Fruit fly (Drosophila melanogaster) whole organism, embryonic: ENCODE results near the gene CG31928.

ENCODE experiments used
- Ada2b ChIP-seq: fragments of 200-800 bp; sonication (Bioruptor generic); IDR thresholded peaks from 2 replicates; pipeline ENCODE4 v1.3.6; 2022; ENCODE audit warnings: missing biosample characterization, missing genetic modification characterization
- Atf-2 ChIP-seq: fragments of 200-800 bp; sonication (Bioruptor generic); optimal IDR thresholded peaks from 2 replicates; lab custom pipeline; 2016; ENCODE audit warnings: missing biosample characterization, missing genetic modification characterization
- CG10267 ChIP-seq: fragments of 200-800 bp; sonication (Bioruptor generic); optimal IDR thresholded peaks from 2 replicates; lab custom pipeline; 2018; ENCODE audit warnings: missing biosample characterization, mild to moderate bottlenecking, missing genetic modification characterization, moderate library complexity
- CG10654 ChIP-seq: fragments of 200-800 bp; sonication (Bioruptor generic); optimal IDR thresholded peaks from 2 replicates; lab custom pipeline; 2016; ENCODE audit warnings: missing biosample characterization, missing genetic modification characterization
- CG11504 ChIP-seq: fragments of 200-800 bp; sonication (Bioruptor generic); optimal IDR thresholded peaks from 3 replicates; lab custom pipeline; 2019; ENCODE audit warnings: missing biosample characterization, mild to moderate bottlenecking, missing genetic modification characterization, moderate library complexity
- CG14441 ChIP-seq: fragments of 200-800 bp; sonication (Bioruptor generic); IDR thresholded peaks from 2 replicates; pipeline ENCODE4 v1.3.6; 2022; ENCODE audit warnings: missing biosample characterization, missing genetic modification characterization
- CG14710 ChIP-seq: fragments of 200-800 bp; sonication (Bioruptor generic); optimal IDR thresholded peaks from 3 replicates; lab custom pipeline; 2019; ENCODE audit warnings: missing biosample characterization, mild to moderate bottlenecking, missing genetic modification characterization, moderate library complexity
- CG15696 ChIP-seq: fragments of 200-800 bp; sonication (Bioruptor generic); optimal IDR thresholded peaks from 2 replicates; lab custom pipeline; 2019; ENCODE audit warnings: missing biosample characterization, mild to moderate bottlenecking, missing genetic modification characterization, moderate library complexity
- CG17186 ChIP-seq: fragments of 200-800 bp; sonication (Bioruptor generic); optimal IDR thresholded peaks from 3 replicates; lab custom pipeline; 2017; ENCODE audit warnings: missing biosample characterization, missing genetic modification reagents, missing genetic modification characterization
- CG2678 ChIP-seq: fragments of 200-800 bp; sonication (Bioruptor generic); optimal IDR thresholded peaks from 3 replicates; lab custom pipeline; 2019; ENCODE audit warnings: missing biosample characterization, mild to moderate bottlenecking, missing genetic modification characterization, moderate library complexity
- CG2875 ChIP-seq: fragments of 200-800 bp; sonication (Bioruptor generic); optimal IDR thresholded peaks from 2 replicates; lab custom pipeline; 2017; ENCODE audit warnings: missing biosample characterization, mild to moderate bottlenecking, missing genetic modification characterization, missing genetic modification reagents
- CG33213 ChIP-seq: fragments of 200-800 bp; sonication (Bioruptor generic); optimal IDR thresholded peaks from 3 replicates; lab custom pipeline; 2016; ENCODE audit warnings: missing biosample characterization, missing genetic modification characterization
- CG4360 ChIP-seq: fragments of 200-800 bp; sonication (Bioruptor generic); IDR thresholded peaks from 2 replicates; pipeline ENCODE4 v1.3.6; 2022; ENCODE audit warnings: missing biosample characterization, missing genetic modification characterization
- CG4424 ChIP-seq: fragments of 200-800 bp; sonication (Bioruptor generic); optimal IDR thresholded peaks from 3 replicates; lab custom pipeline; 2016; ENCODE audit warnings: missing biosample characterization, missing genetic modification characterization
- CG4707 ChIP-seq: fragments of 200-800 bp; sonication (Bioruptor generic); optimal IDR thresholded peaks from 2 replicates; lab custom pipeline; 2018; ENCODE audit warnings: missing biosample characterization, mild to moderate bottlenecking, missing genetic modification characterization, moderate library complexity
- CG6272 ChIP-seq: fragments of 200-800 bp; sonication (Bioruptor generic); IDR thresholded peaks from 2 replicates; pipeline ENCODE4 v1.3.6; 2022; ENCODE audit warnings: missing biosample characterization, missing genetic modification characterization
- CG6791 ChIP-seq: fragments of 200-800 bp; sonication (Bioruptor generic); IDR thresholded peaks from 3 replicates; pipeline ENCODE4 v1.3.6; 2022; ENCODE audit warnings: missing biosample characterization, missing genetic modification characterization; ENCODE audit not compliant: partially characterized antibody
- CG6813 ChIP-seq: fragments of 200-800 bp; sonication (Bioruptor generic); optimal IDR thresholded peaks from 2 replicates; lab custom pipeline; 2017; ENCODE audit warnings: missing biosample characterization, missing genetic modification characterization, mild to moderate bottlenecking, moderate library complexity, missing genetic modification reagents
- CG9932 ChIP-seq: fragments of 200-800 bp; sonication (Bioruptor generic); IDR thresholded peaks from 2 replicates; pipeline ENCODE4 v1.3.6; 2022; ENCODE audit warnings: missing biosample characterization, missing genetic modification characterization
- CTCF ChIP-seq: fragments of 200-800 bp; sonication (Bioruptor generic); optimal IDR thresholded peaks from 2 replicates; lab custom pipeline; 2017; ENCODE audit warnings: missing biosample characterization, mild to moderate bottlenecking, missing genetic modification characterization, moderate library complexity
- Chrac-16 ChIP-seq: fragments of 200-800 bp; sonication (Bioruptor generic); optimal IDR thresholded peaks from 3 replicates; lab custom pipeline; 2016; ENCODE audit warnings: missing biosample characterization, missing genetic modification characterization
- CoRest ChIP-seq: fragments of 200-800 bp; sonication (Bioruptor generic); optimal IDR thresholded peaks from 3 replicates; lab custom pipeline; 2018; ENCODE audit warnings: missing biosample characterization, mild to moderate bottlenecking, missing genetic modification characterization, moderate library complexity
- Dbx ChIP-seq: fragments of 200-800 bp; sonication (Bioruptor generic); IDR thresholded peaks from 3 replicates; pipeline ENCODE4 v1.3.6; 2022; ENCODE audit warnings: missing biosample characterization, missing genetic modification characterization
- Dek ChIP-seq: fragments of 200-800 bp; sonication (Bioruptor generic); optimal IDR thresholded peaks from 3 replicates; lab custom pipeline; 2019; ENCODE audit warnings: missing biosample characterization, mild to moderate bottlenecking, missing genetic modification characterization, moderate library complexity
- Dref ChIP-seq: fragments of 200-800 bp; sonication (Bioruptor generic); IDR thresholded peaks from 2 replicates; pipeline ENCODE4 v1.3.6; 2022; ENCODE audit warnings: missing biosample characterization, missing genetic modification characterization
- E2f2 ChIP-seq: fragments of 200-800 bp; sonication (Bioruptor generic); IDR thresholded peaks from 2 replicates; pipeline ENCODE4 v1.3.6; 2022; ENCODE audit warnings: missing biosample characterization, missing genetic modification characterization
- Gsc ChIP-seq: fragments of 200-800 bp; sonication (Bioruptor generic); IDR thresholded peaks from 2 replicates; pipeline ENCODE4 v1.3.6; 2022; ENCODE audit warnings: missing biosample characterization, missing genetic modification characterization
- H2.0 ChIP-seq: fragments of 200-800 bp; sonication (Bioruptor generic); IDR thresholded peaks from 2 replicates; pipeline ENCODE4 v1.3.6; 2022; ENCODE audit warnings: missing biosample characterization, missing genetic modification characterization
- HmgZ ChIP-seq: fragments of 200-800 bp; sonication (Bioruptor generic); optimal IDR thresholded peaks from 2 replicates; lab custom pipeline; 2018; ENCODE audit warnings: missing biosample characterization, mild to moderate bottlenecking, missing genetic modification characterization
- MBD-R2 ChIP-seq: fragments of 200-800 bp; sonication (Bioruptor generic); IDR thresholded peaks from 2 replicates; pipeline ENCODE4 v1.3.6; 2022; ENCODE audit warnings: missing biosample characterization, missing genetic modification characterization
- Med ChIP-seq: fragments of 200-800 bp; sonication (Bioruptor generic); peaks from one replicate; lab custom pipeline; 2016; ENCODE audit warnings: missing biosample characterization, missing genetic modification characterization, mild to moderate bottlenecking, inconsistent platforms, moderate library complexity
- Myb ChIP-seq: fragments of 200-800 bp; sonication (Bioruptor generic); optimal IDR thresholded peaks from 2 replicates; lab custom pipeline; 2016; ENCODE audit warnings: missing biosample characterization, missing genetic modification characterization
- Neu2 ChIP-seq: fragments of 200-800 bp; sonication (Bioruptor generic); optimal IDR thresholded peaks from 3 replicates; lab custom pipeline; 2016; ENCODE audit warnings: missing biosample characterization, missing genetic modification characterization, borderline replicate concordance
- Opbp ChIP-seq: fragments of 200-800 bp; sonication (Bioruptor generic); IDR thresholded peaks from 3 replicates; pipeline ENCODE4 v1.3.6; 2022; ENCODE audit warnings: missing biosample characterization, missing genetic modification characterization; ENCODE audit not compliant: partially characterized antibody
- Ptx1 ChIP-seq: fragments of 200-800 bp; sonication (Bioruptor generic); IDR thresholded peaks from 2 replicates; pipeline ENCODE4 v1.3.6; 2022; ENCODE audit warnings: missing biosample characterization, missing genetic modification characterization
- Rfx ChIP-seq: fragments of 200-800 bp; sonication (Bioruptor generic); IDR thresholded peaks from 2 replicates; pipeline ENCODE4 v1.3.6; 2022; ENCODE audit warnings: missing biosample characterization, missing genetic modification characterization
- Sox102F ChIP-seq: fragments of 200-800 bp; sonication (Bioruptor generic); optimal IDR thresholded peaks from 2 replicates; lab custom pipeline; 2018; ENCODE audit warnings: missing biosample characterization, mild to moderate bottlenecking, missing genetic modification characterization, moderate library complexity
- az2 ChIP-seq: fragments of 200-800 bp; sonication (Bioruptor generic); optimal IDR thresholded peaks from 3 replicates; lab custom pipeline; 2016; ENCODE audit warnings: missing biosample characterization, missing genetic modification characterization
- btn ChIP-seq: fragments of 200-800 bp; sonication (Bioruptor generic); optimal IDR thresholded peaks from 2 replicates; lab custom pipeline; 2016; ENCODE audit warnings: missing biosample characterization, missing genetic modification characterization
- cato ChIP-seq: fragments of 200-800 bp; sonication (Bioruptor generic); optimal IDR thresholded peaks from 2 replicates; lab custom pipeline; 2016; ENCODE audit warnings: missing biosample characterization, missing genetic modification characterization, borderline replicate concordance
- chn ChIP-seq: fragments of 200-800 bp; sonication (Bioruptor generic); optimal IDR thresholded peaks from 2 replicates; lab custom pipeline; 2016; ENCODE audit warnings: missing biosample characterization, missing genetic modification characterization
- dan ChIP-seq: fragments of 200-800 bp; sonication (Bioruptor generic); IDR thresholded peaks from 2 replicates; pipeline ENCODE4 v1.3.6; 2022; ENCODE audit warnings: missing biosample characterization, missing genetic modification characterization
- dpn ChIP-seq, 2 experiments: fragments of 200-800 bp; sonication (Bioruptor generic); optimal IDR thresholded peaks; 3 replicates each; lab custom pipeline; 2016; ENCODE audit warnings: missing biosample characterization in 2 of 2, missing genetic modification characterization in 2 of 2
- h ChIP-seq: fragments of >200 bp; optimal IDR thresholded peaks from 2 replicates; lab custom pipeline; 2017
- knrl ChIP-seq: fragments of 200-800 bp; sonication (Bioruptor generic); IDR thresholded peaks from 3 replicates; pipeline ENCODE4 v1.3.6; 2022; ENCODE audit warnings: missing biosample characterization, missing genetic modification characterization; ENCODE audit not compliant: partially characterized antibody
- phol ChIP-seq: fragments of 200-800 bp; sonication (Bioruptor generic); optimal IDR thresholded peaks from 3 replicates; lab custom pipeline; 2018; ENCODE audit warnings: missing biosample characterization, mild to moderate bottlenecking, missing genetic modification characterization, moderate library complexity
- sisA ChIP-seq: fragments of 200-800 bp; sonication (Bioruptor generic); IDR thresholded peaks from 2 replicates; pipeline ENCODE4 v1.3.6; 2022; ENCODE audit warnings: missing biosample characterization, missing genetic modification characterization
- stwl ChIP-seq: fragments of 200-800 bp; sonication (Bioruptor generic); optimal IDR thresholded peaks from 3 replicates; lab custom pipeline; 2018; ENCODE audit warnings: missing biosample characterization, mild to moderate bottlenecking, missing genetic modification characterization, moderate library complexity
- tin ChIP-seq: fragments of 200-800 bp; sonication (Bioruptor generic); optimal IDR thresholded peaks from 3 replicates; lab custom pipeline; 2016; ENCODE audit warnings: missing biosample characterization, missing genetic modification characterization
- trem ChIP-seq: fragments of 200-800 bp; optimal IDR thresholded peaks from 3 replicates; lab custom pipeline; 2019; ENCODE audit warnings: missing biosample characterization, mild to moderate bottlenecking, missing genetic modification characterization, moderate library complexity
- yki ChIP-seq: fragments of >200 bp; optimal IDR thresholded peaks from 3 replicates; lab custom pipeline; 2018

CG31928 gene

DNA sequence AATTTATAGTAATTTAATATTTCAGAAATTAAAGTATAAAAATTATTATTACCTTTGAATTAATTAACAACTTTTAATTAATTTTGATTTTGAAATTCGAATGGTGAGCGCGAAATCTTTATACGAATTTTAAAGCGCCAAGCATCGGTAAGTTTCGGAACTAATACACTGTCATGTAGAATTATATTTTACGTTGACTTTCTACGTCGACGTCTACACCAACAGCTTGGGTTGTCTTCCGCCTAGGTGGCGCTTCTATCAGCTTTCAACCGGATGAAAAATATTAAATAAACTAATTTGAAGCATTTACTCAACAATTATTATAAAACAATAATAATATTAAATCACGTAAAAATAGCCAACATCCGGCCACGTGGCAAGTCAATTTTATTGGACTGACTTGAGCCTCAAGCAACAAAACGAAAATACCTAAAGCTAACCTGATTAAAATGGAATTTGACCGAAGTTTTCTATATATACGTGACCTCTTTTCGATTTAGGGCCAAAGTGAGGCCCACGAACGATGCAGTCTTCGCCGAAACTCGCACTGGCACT lies at the start of gene CG31928:
TSS of gene CG31928 (plus strand) at position 505 of the 555 bp plus-strand sequence.
- TF ChIP-seq CG14710 (peak; percentile 10), Dref (no peak), CG4360 (no peak), CG10267 (tag; lab: Kevin White, UChicago) (peak; percentile 32), CTCF (GFP tag; lab: Kevin White, UChicago) (peak; percentile 97), CoRest (tag; lab: Kevin White, UChicago) (peak; percentile 27), CG4424 (GFP tag; lab: Kevin White, UChicago) (no peak), phol (tag; lab: Kevin White, UChicago) (peak; percentile 17), Atf-2 (GFP tag; lab: Kevin White, UChicago) (no peak), CG4707 (no peak), btn (GFP tag; lab: Kevin White, UChicago) (no peak), h (lab: Kevin White, UChicago) (no peak), tin (GFP tag; lab: Kevin White, UChicago) (peak; percentile 39), knrl (GFP tag; lab: Robert Waterston, UW) (peak; percentile 61; the same call in 2 of the 3 replicates), chn (no peak), Opbp (GFP tag; lab: Robert Waterston, UW) (peak; percentile 48; the same call in 1 of the 3 replicates), CG15696 (tag; lab: Kevin White, UChicago) (peak; percentile 26), Gsc (GFP tag; lab: Robert Waterston, UW) (no peak), CG2678 (tag; lab: Kevin White, UChicago) (no peak), sisA (GFP tag; lab: Robert Waterston, UW) (0 out of 2 replicates have a peak, but pooled peaks have one; percentile 15), CG9932 (GFP tag; lab: Robert Waterston, UW) (peak; percentile 41; the same call in 1 of the 2 replicates), E2f2 (GFP tag; lab: Robert Waterston, UW) (peak; percentile 85), Neu2 (no peak), HmgZ (tag; lab: Kevin White, UChicago) (peak; percentile 36), CG6791 (peak; percentile 12; the same call in 1 of the 3 replicates), cato (GFP tag; lab: Kevin White, UChicago) (peak; percentile 12), Rfx (GFP tag; lab: Robert Waterston, UW) (peak; percentile 72), CG6813 (GFP tag; lab: Kevin White, UChicago) (no peak), CG17186 (GFP tag; lab: Kevin White, UChicago) (no peak), trem (tag; lab: Kevin White, UChicago) (peak; percentile 47), yki (lab: Kevin White, UChicago) (peak; percentile 21), H2.0 (GFP tag; lab: Robert Waterston, UW) (peak; percentile 11; the same call in 1 of the 2 replicates), Med (GFP tag; lab: Kevin White, UChicago) (peak; percentile 78), Myb (GFP tag; lab: Kevin White, UChicago) (peak; percentile 9), az2 (GFP tag; lab: Kevin White, UChicago) (no peak), Sox102F (peak; percentile 26), dan (GFP tag; lab: Robert Waterston, UW) (no peak), Dbx (GFP tag; lab: Robert Waterston, UW) (peak; percentile 47; the same call in 1 of the 3 replicates), CG33213 (peak; percentile 11), dpn (GFP tag; optimal IDR thresholded peaks at IDR 0.05; lab: Kevin White, UChicago) (peak; percentile 7 to 27), MBD-R2 (GFP tag; lab: Robert Waterston, UW) (peak; percentile 19; the same call in 1 of the 2 replicates), CG10654 (peak; percentile 6), CG14441 (GFP tag; lab: Robert Waterston, UW) (peak; percentile 17; the same call in 1 of the 2 replicates), Ada2b (GFP tag; lab: Robert Waterston, UW) (no peak), stwl (tag; lab: Kevin White, UChicago) (peak; percentile 47), CG2875 (GFP tag; lab: Kevin White, UChicago) (no peak), Ptx1 (GFP tag; lab: Robert Waterston, UW) (peak; percentile 35), Chrac-16 (peak; percentile 50), Dek (tag; lab: Kevin White, UChicago) (peak; percentile 5), CG6272 (GFP tag; lab: Robert Waterston, UW) (0 out of 2 replicates have a peak, but pooled peaks have one; percentile 8), CG11504 (tag; lab: Kevin White, UChicago) (peak; percentile 52)
